Fruit fly (Drosophila melanogaster) whole organism, prepupa: Measurements from ENCODE around the gene CG44142.

ENCODE experiments used
- Blimp-1 ChIP-seq: fragments of 200-800 bp; sonication (Bioruptor generic); optimal IDR thresholded peaks from 3 replicates; lab custom pipeline; 2017; ENCODE audit warnings: missing biosample characterization, missing genetic modification characterization, mild to moderate bottlenecking, moderate library complexity, missing genetic modification reagents
- CG16779 ChIP-seq: fragments of 200-800 bp; sonication (Bioruptor generic); optimal IDR thresholded peaks from 3 replicates; lab custom pipeline; 2017; ENCODE audit warnings: missing biosample characterization, mild to moderate bottlenecking, missing genetic modification characterization
- CG6854 ChIP-seq: fragments of 200-800 bp; sonication (Bioruptor generic); optimal IDR thresholded peaks from 2 replicates; lab custom pipeline; 2017; ENCODE audit warnings: missing biosample characterization, mild to moderate bottlenecking, missing genetic modification characterization
- CG7368 ChIP-seq: fragments of 200-800 bp; sonication (Bioruptor generic); optimal IDR thresholded peaks from 3 replicates; lab custom pipeline; 2016; ENCODE audit warnings: missing biosample characterization, missing genetic modification characterization
- CG8119 ChIP-seq: fragments of 200-800 bp; sonication (Bioruptor generic); IDR thresholded peaks from 3 replicates; pipeline ENCODE4 v1.3.6; 2022; ENCODE audit warnings: missing biosample characterization, missing genetic modification characterization
- CG9139 ChIP-seq: fragments of 200-800 bp; sonication (Bioruptor generic); optimal IDR thresholded peaks from 3 replicates; lab custom pipeline; 2017; ENCODE audit warnings: missing biosample characterization, mild to moderate bottlenecking, missing genetic modification characterization
- Eip93F ChIP-seq: fragments of 200-800 bp; sonication (Bioruptor generic); optimal IDR thresholded peaks from 2 replicates; lab custom pipeline; 2016; ENCODE audit warnings: missing biosample characterization, mild to moderate bottlenecking, missing genetic modification characterization
- Ets96B ChIP-seq: fragments of 200-800 bp; optimal IDR thresholded peaks from 2 replicates; lab custom pipeline; 2019; ENCODE audit warnings: missing biosample characterization, mild to moderate bottlenecking, missing genetic modification characterization, moderate library complexity
- Lpt ChIP-seq: fragments of 200-800 bp; sonication (Bioruptor generic); optimal IDR thresholded peaks from 3 replicates; lab custom pipeline; 2016; ENCODE audit warnings: missing biosample characterization, missing genetic modification characterization
- Sox15 ChIP-seq: fragments of 200-800 bp; sonication (Bioruptor generic); optimal IDR thresholded peaks from 3 replicates; lab custom pipeline; 2016; ENCODE audit warnings: missing biosample characterization, missing genetic modification characterization
- achi ChIP-seq: fragments of 200-800 bp; sonication (Bioruptor generic); optimal IDR thresholded peaks from 3 replicates; lab custom pipeline; 2016; ENCODE audit warnings: missing biosample characterization, missing genetic modification characterization
- eg ChIP-seq: fragments of 200-800 bp; sonication (Bioruptor generic); IDR thresholded peaks from 3 replicates; pipeline ENCODE4 v1.3.6; 2022; ENCODE audit warnings: missing biosample characterization, missing genetic modification characterization
- esn ChIP-seq: fragments of 200-800 bp; sonication (Bioruptor generic); optimal IDR thresholded peaks from 2 replicates; lab custom pipeline; 2016; ENCODE audit warnings: missing biosample characterization, mild to moderate bottlenecking, missing genetic modification characterization, moderate library complexity

- TF ChIP-seq Eip93F (GFP tag; lab: Kevin White, UChicago) (no peak), achi (GFP tag; lab: Kevin White, UChicago) (no peak), Sox15 (GFP tag; lab: Kevin White, UChicago) (no peak), eg (GFP tag; lab: Robert Waterston, UW) (no peak), Ets96B (tag; lab: Kevin White, UChicago) (no peak), CG7368 (no peak), CG6854 (GFP tag; lab: Kevin White, UChicago) (no peak), CG16779 (tag; lab: Kevin White, UChicago) (no peak), CG9139 (no peak), CG8119 (GFP tag; lab: Robert Waterston, UW) (no peak), Lpt (no peak), esn (GFP tag; lab: Kevin White, UChicago) (no peak), Blimp-1 (GFP tag; lab: Kevin White, UChicago) (no peak)
Observed at dm6 chr3R:13356960-13357359, 44.0 kb upstream of the CG44142 start.
